Worm (Caenorhabditis elegans) whole organism, L1 larva: Measurements from ENCODE around the gene ZK1251.3.

Experiments
- F16B12.6 ChIP-seq: fragments of 150-350 bp; optimal IDR thresholded peaks from 2 replicates; lab custom pipeline; 2014; ENCODE audit warnings: missing biosample characterization, missing genetic modification characterization
- Y116A8C.19 ChIP-seq: sonication (generic microtip); optimal IDR thresholded peaks from 2 replicates; lab custom pipeline; 2016; ENCODE audit warnings: missing compliant biosample characterization, missing genetic modification characterization, borderline replicate concordance
- aha-1 ChIP-seq: fragments of 150-350 bp; optimal IDR thresholded peaks from 2 replicates; lab custom pipeline; 2014; ENCODE audit warnings: missing biosample characterization, missing genetic modification characterization
- egl-27 ChIP-seq, 2 experiments: fragments of 150-350 bp in 1 of 2; sonication (generic microtip); optimal IDR thresholded peaks; 3 replicates each; lab custom pipeline; 2017 to 2018; ENCODE audit warnings: missing biosample characterization in 2 of 2, missing genetic modification characterization in 2 of 2, missing genetic modification reagents in 2 of 2
- elt-2 ChIP-seq: sonication (generic microtip); optimal IDR thresholded peaks from 2 replicates; lab custom pipeline; 2016; ENCODE audit warnings: missing genetic modification characterization, mild to moderate bottlenecking, inconsistent platforms, missing compliant biosample characterization, missing genetic modification reagents
- hlh-4 ChIP-seq: sonication (generic microtip); optimal IDR thresholded peaks from 2 replicates; lab custom pipeline; 2016; ENCODE audit warnings: mild to moderate bottlenecking, missing genetic modification characterization, missing compliant biosample characterization
- lin-15B ChIP-seq: fragments of 150-350 bp; sonication (generic microtip); optimal IDR thresholded peaks from 3 replicates; lab custom pipeline; 2014; ENCODE audit warnings: missing biosample characterization, missing genetic modification characterization
- nhr-28 ChIP-seq: fragments of 150-350 bp; optimal IDR thresholded peaks from 2 replicates; lab custom pipeline; 2014; ENCODE audit warnings: missing biosample characterization, missing genetic modification characterization
- nhr-77 ChIP-seq: fragments of 150-350 bp; optimal IDR thresholded peaks from 2 replicates; lab custom pipeline; 2014; ENCODE audit warnings: missing biosample characterization, missing genetic modification characterization
- snpc-4 ChIP-seq: fragments of 150-350 bp; optimal IDR thresholded peaks from 2 replicates; lab custom pipeline; 2014; ENCODE audit warnings: missing biosample characterization, missing genetic modification characterization
- tlp-1 ChIP-seq: fragments of 150-350 bp; optimal IDR thresholded peaks from 2 replicates; lab custom pipeline; 2014; ENCODE audit warnings: missing biosample characterization, missing genetic modification characterization
- unc-62 ChIP-seq: fragments of 150-350 bp; optimal IDR thresholded peaks from 2 replicates; lab custom pipeline; 2014; ENCODE audit warnings: missing biosample characterization, missing genetic modification reagents, missing genetic modification characterization

DNA sequence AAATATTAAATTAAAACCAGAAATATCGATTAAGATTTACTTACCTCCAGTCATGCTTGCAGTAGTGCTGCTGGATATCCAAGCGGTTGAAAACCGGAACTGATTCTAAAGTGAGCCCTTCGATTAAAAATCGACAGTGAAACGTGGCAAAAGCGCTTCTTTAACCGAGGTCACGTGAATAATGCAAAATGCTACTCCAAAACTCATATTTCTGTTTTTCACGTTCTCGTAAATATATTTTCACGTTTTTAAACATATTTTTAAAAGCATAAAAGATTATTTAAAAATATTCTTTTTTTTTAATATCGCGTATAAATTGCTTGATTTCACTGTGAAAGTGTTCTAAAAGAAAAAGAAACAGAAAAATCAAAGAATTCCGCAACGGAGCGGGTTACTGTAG, 25.7 kb downstream of the ZK1251.3 start, which contains the start of gene ant-1.3:
- TF ChIP-seq tlp-1 (no peak), elt-2 (tag; lab: Kevin White, UChicago) (no peak), nhr-77 (tag; lab: Kevin White, UChicago) (no peak), hlh-4 (tag; lab: Kevin White, UChicago) (no peak), Y116A8C.19 (tag; lab: Kevin White, UChicago) (no peak), aha-1 (no peak), egl-27 (tag; optimal IDR thresholded peaks at IDR 0.05; lab: Kevin White, UChicago) (no peak), snpc-4 (no peak), F16B12.6 (no peak), lin-15B (tag; lab: Kevin White, UChicago) (no peak), nhr-28 (tag; lab: Kevin White, UChicago) (no peak), unc-62 (GFP tag; lab: Kevin White, UChicago) (no peak)
